Worm (Caenorhabditis elegans) whole organism, late embryonic: ENCODE measurements around the gene frm-5.1.

Experiments
- dmd-4 ChIP-seq: sonication (generic microtip); optimal IDR thresholded peaks from 2 replicates; lab custom pipeline; 2016; ENCODE audit warnings: borderline replicate concordance, missing genetic modification characterization, missing compliant biosample characterization
- tbx-2 ChIP-seq: sonication (generic microtip); optimal IDR thresholded peaks from 2 replicates; lab custom pipeline; 2016; ENCODE audit warnings: missing genetic modification characterization, missing compliant biosample characterization

ce11 chrIV:81428-81827, 32.7 kb upstream of the frm-5.1 start:
- TF ChIP-seq tbx-2 (no peak), dmd-4 (tag; lab: Kevin White, UChicago) (no peak)
